Fruit fly (Drosophila melanogaster) whole organism, embryonic: ENCODE results near the gene mRpS30.

Experiments used
- BEAF-32 ChIP-seq: fragments of 200-800 bp; sonication (Bioruptor generic); optimal IDR thresholded peaks from 3 replicates; lab custom pipeline; 2017; ENCODE audit warnings: missing biosample characterization, missing genetic modification characterization, mild to moderate bottlenecking, moderate library complexity, missing genetic modification reagents
- CG1024 ChIP-seq: fragments of 200-800 bp; sonication (Bioruptor generic); IDR thresholded peaks from 2 replicates; pipeline ENCODE4 v1.3.6; 2022; ENCODE audit warnings: missing biosample characterization, missing genetic modification characterization
- CG11456 ChIP-seq: fragments of 200-800 bp; sonication (Bioruptor generic); IDR thresholded peaks from 3 replicates; pipeline ENCODE4 v1.3.6; 2022; ENCODE audit warnings: missing biosample characterization, missing genetic modification characterization
- CG14710 ChIP-seq: fragments of 200-800 bp; sonication (Bioruptor generic); optimal IDR thresholded peaks from 3 replicates; lab custom pipeline; 2019; ENCODE audit warnings: missing biosample characterization, mild to moderate bottlenecking, missing genetic modification characterization, moderate library complexity
- CG14860 ChIP-seq: fragments of 200-800 bp; sonication (Bioruptor generic); IDR thresholded peaks from 3 replicates; pipeline ENCODE4 v1.3.6; 2022; ENCODE audit warnings: missing biosample characterization, missing genetic modification characterization; ENCODE audit not compliant: partially characterized antibody
- CG16813 ChIP-seq: fragments of 200-800 bp; sonication (Bioruptor generic); IDR thresholded peaks from 3 replicates; pipeline ENCODE4 v1.3.6; 2022; ENCODE audit warnings: missing biosample characterization, missing genetic modification characterization; ENCODE audit not compliant: partially characterized antibody
- CG2116 ChIP-seq: fragments of 200-800 bp; sonication (Bioruptor generic); optimal IDR thresholded peaks from 3 replicates; lab custom pipeline; 2018; ENCODE audit warnings: missing biosample characterization, mild to moderate bottlenecking, missing genetic modification characterization
- CG2129 ChIP-seq: fragments of 200-800 bp; sonication (Bioruptor generic); IDR thresholded peaks from 2 replicates; pipeline ENCODE4 v1.3.6; 2022; ENCODE audit warnings: missing biosample characterization, missing genetic modification characterization; ENCODE audit not compliant: partially characterized antibody
- CG30020 ChIP-seq: fragments of 200-800 bp; optimal IDR thresholded peaks from 2 replicates; lab custom pipeline; 2019; ENCODE audit warnings: missing biosample characterization, mild to moderate bottlenecking, missing genetic modification characterization, moderate library complexity
- CG34224 ChIP-seq: fragments of 200-800 bp; sonication (Bioruptor generic); IDR thresholded peaks from 3 replicates; pipeline ENCODE4 v1.3.6; 2022; ENCODE audit warnings: missing biosample characterization, missing genetic modification characterization; ENCODE audit not compliant: partially characterized antibody
- CG3847 ChIP-seq: fragments of 200-800 bp; sonication (Bioruptor generic); IDR thresholded peaks from 2 replicates; pipeline ENCODE4 v1.3.6; 2022; ENCODE audit warnings: missing biosample characterization, missing genetic modification characterization
- CG6791 ChIP-seq: fragments of 200-800 bp; sonication (Bioruptor generic); IDR thresholded peaks from 3 replicates; pipeline ENCODE4 v1.3.6; 2022; ENCODE audit warnings: missing biosample characterization, missing genetic modification characterization; ENCODE audit not compliant: partially characterized antibody
- CG7357 ChIP-seq: fragments of 200-800 bp; sonication (Bioruptor generic); IDR thresholded peaks from 3 replicates; pipeline ENCODE4 v1.3.6; 2022; ENCODE audit warnings: missing biosample characterization, missing genetic modification characterization
- CG7963 ChIP-seq: fragments of 200-800 bp; sonication (Bioruptor generic); IDR thresholded peaks from 3 replicates; pipeline ENCODE4 v1.3.6; 2022; ENCODE audit warnings: missing biosample characterization, missing genetic modification characterization; ENCODE audit not compliant: partially characterized antibody
- CG8290 ChIP-seq, 3 experiments: fragments of 200-800 bp; sonication (Bioruptor generic); optimal IDR thresholded peaks; 2 replicates each; lab custom pipeline; 2016 to 2019; ENCODE audit warnings: missing biosample characterization in 3 of 3, missing genetic modification characterization in 3 of 3, mild to moderate bottlenecking in 2 of 3, moderate library complexity in 1 of 3
- CG9932 ChIP-seq: fragments of 200-800 bp; sonication (Bioruptor generic); IDR thresholded peaks from 2 replicates; pipeline ENCODE4 v1.3.6; 2022; ENCODE audit warnings: missing biosample characterization, missing genetic modification characterization
- Dll ChIP-seq: fragments of 200-800 bp; sonication (Bioruptor generic); IDR thresholded peaks from 4 replicates; pipeline ENCODE4 v1.3.6; 2022; ENCODE audit warnings: missing biosample characterization, missing genetic modification characterization; ENCODE audit not compliant: partially characterized antibody
- Doc3 ChIP-seq: fragments of 200-800 bp; sonication (Bioruptor generic); IDR thresholded peaks from 3 replicates; pipeline ENCODE4 v1.3.6; 2022; ENCODE audit warnings: missing biosample characterization, missing genetic modification characterization; ENCODE audit not compliant: partially characterized antibody
- HLH4C ChIP-seq: fragments of 200-800 bp; sonication (Bioruptor generic); IDR thresholded peaks from 3 replicates; pipeline ENCODE4 v1.3.6; 2022; ENCODE audit warnings: missing biosample characterization, missing genetic modification characterization; ENCODE audit not compliant: partially characterized antibody
- Hr78 ChIP-seq, 2 experiments: fragments of 200-800 bp in 1 of 2; fragments of >200 bp in 1 of 2; sonication (Bioruptor generic) in 1 of 2; optimal IDR thresholded peaks; 2 replicates each; lab custom pipeline; 2017 to 2019; ENCODE audit warnings: missing biosample characterization in 2 of 2, missing genetic modification characterization in 2 of 2, mild to moderate bottlenecking in 1 of 2, moderate library complexity in 1 of 2
- MBD-R2 ChIP-seq: fragments of 200-800 bp; sonication (Bioruptor generic); IDR thresholded peaks from 2 replicates; pipeline ENCODE4 v1.3.6; 2022; ENCODE audit warnings: missing biosample characterization, missing genetic modification characterization
- MESR4 ChIP-seq: fragments of 200-800 bp; sonication (Bioruptor generic); optimal IDR thresholded peaks from 2 replicates; lab custom pipeline; 2018; ENCODE audit warnings: missing biosample characterization, mild to moderate bottlenecking, missing genetic modification characterization, moderate library complexity
- Med ChIP-seq: fragments of 200-800 bp; sonication (Bioruptor generic); peaks from one replicate; lab custom pipeline; 2016; ENCODE audit warnings: missing biosample characterization, missing genetic modification characterization, mild to moderate bottlenecking, inconsistent platforms, moderate library complexity
- Neu2 ChIP-seq: fragments of 200-800 bp; sonication (Bioruptor generic); optimal IDR thresholded peaks from 3 replicates; lab custom pipeline; 2016; ENCODE audit warnings: missing biosample characterization, missing genetic modification characterization, borderline replicate concordance
- Opbp ChIP-seq: fragments of 200-800 bp; sonication (Bioruptor generic); IDR thresholded peaks from 3 replicates; pipeline ENCODE4 v1.3.6; 2022; ENCODE audit warnings: missing biosample characterization, missing genetic modification characterization; ENCODE audit not compliant: partially characterized antibody
- Ptx1 ChIP-seq: fragments of 200-800 bp; sonication (Bioruptor generic); IDR thresholded peaks from 2 replicates; pipeline ENCODE4 v1.3.6; 2022; ENCODE audit warnings: missing biosample characterization, missing genetic modification characterization
- Scr ChIP-seq: fragments of 200-800 bp; sonication (Bioruptor generic); IDR thresholded peaks from 2 replicates; pipeline ENCODE4 v1.3.6; 2022; ENCODE audit warnings: missing biosample characterization, missing genetic modification characterization; ENCODE audit not compliant: partially characterized antibody
- amos ChIP-seq: fragments of 200-800 bp; sonication (Bioruptor generic); IDR thresholded peaks from 2 replicates; pipeline ENCODE4 v1.3.6; 2022; ENCODE audit warnings: missing biosample characterization, missing genetic modification characterization; ENCODE audit not compliant: partially characterized antibody
- ato ChIP-seq: fragments of 200-800 bp; sonication (Bioruptor generic); IDR thresholded peaks from 2 replicates; pipeline ENCODE4 v1.3.6; 2022; ENCODE audit warnings: missing biosample characterization, missing genetic modification characterization; ENCODE audit not compliant: partially characterized antibody
- bbx ChIP-seq: fragments of 200-800 bp; sonication (Bioruptor generic); IDR thresholded peaks from 2 replicates; pipeline ENCODE4 v1.3.6; 2022; ENCODE audit warnings: missing biosample characterization, missing genetic modification characterization; ENCODE audit not compliant: partially characterized antibody
- chinmo ChIP-seq: fragments of 200-800 bp; sonication (Bioruptor generic); IDR thresholded peaks from 4 replicates; pipeline ENCODE4 v1.3.6; 2022; ENCODE audit warnings: missing biosample characterization, missing genetic modification characterization; ENCODE audit not compliant: partially characterized antibody
- gfzf ChIP-seq: fragments of 200-800 bp; sonication (Bioruptor generic); optimal IDR thresholded peaks from 2 replicates; lab custom pipeline; 2016; ENCODE audit warnings: missing biosample characterization, mild to moderate bottlenecking, missing genetic modification characterization, moderate library complexity
- hb ChIP-seq: fragments of 200-800 bp; sonication (Bioruptor generic); IDR thresholded peaks from 3 replicates; pipeline ENCODE4 v1.3.6; 2022; ENCODE audit warnings: missing biosample characterization, missing genetic modification characterization; ENCODE audit not compliant: partially characterized antibody
- hbn ChIP-seq: fragments of 200-800 bp; sonication (Bioruptor generic); IDR thresholded peaks from 2 replicates; pipeline ENCODE4 v1.3.6; 2022; ENCODE audit warnings: missing biosample characterization, missing genetic modification characterization; ENCODE audit not compliant: partially characterized antibody
- inv ChIP-seq: fragments of 200-800 bp; sonication (Bioruptor generic); IDR thresholded peaks from 2 replicates; pipeline ENCODE4 v1.3.6; 2022; ENCODE audit warnings: missing biosample characterization, missing genetic modification characterization; ENCODE audit not compliant: partially characterized antibody
- knrl ChIP-seq: fragments of 200-800 bp; sonication (Bioruptor generic); IDR thresholded peaks from 3 replicates; pipeline ENCODE4 v1.3.6; 2022; ENCODE audit warnings: missing biosample characterization, missing genetic modification characterization; ENCODE audit not compliant: partially characterized antibody
- mld ChIP-seq: fragments of 200-800 bp; sonication (Bioruptor generic); IDR thresholded peaks from 3 replicates; pipeline ENCODE4 v1.3.6; 2022; ENCODE audit warnings: missing biosample characterization, missing genetic modification characterization; ENCODE audit not compliant: partially characterized antibody
- nerfin-2 ChIP-seq: fragments of 200-800 bp; sonication (Bioruptor generic); IDR thresholded peaks from 2 replicates; pipeline ENCODE4 v1.3.6; 2022; ENCODE audit warnings: missing biosample characterization, missing genetic modification characterization; ENCODE audit not compliant: partially characterized antibody
- row ChIP-seq: fragments of 200-800 bp; sonication (Bioruptor generic); IDR thresholded peaks from 3 replicates; pipeline ENCODE4 v1.3.6; 2022; ENCODE audit warnings: missing biosample characterization, missing genetic modification characterization
- slbo ChIP-seq: fragments of 200-800 bp; sonication (Bioruptor generic); IDR thresholded peaks from 2 replicates; pipeline ENCODE4 v1.3.6; 2022; ENCODE audit warnings: missing biosample characterization, missing genetic modification characterization
- sna ChIP-seq: fragments of 200-800 bp; sonication (Bioruptor generic); IDR thresholded peaks from 2 replicates; pipeline ENCODE4 v1.3.6; 2022; ENCODE audit warnings: missing biosample characterization, missing genetic modification characterization; ENCODE audit not compliant: partially characterized antibody
- ssp ChIP-seq: fragments of 200-800 bp; sonication (Bioruptor generic); IDR thresholded peaks from 2 replicates; pipeline ENCODE4 v1.3.6; 2022; ENCODE audit warnings: missing biosample characterization, missing genetic modification characterization
- tna ChIP-seq: fragments of 200-800 bp; sonication (Bioruptor generic); IDR thresholded peaks from 2 replicates; pipeline ENCODE4 v1.3.6; 2022; ENCODE audit warnings: missing biosample characterization, missing genetic modification characterization; ENCODE audit not compliant: partially characterized antibody
- unc-4 ChIP-seq: fragments of 200-800 bp; sonication (Bioruptor generic); IDR thresholded peaks from 2 replicates; pipeline ENCODE4 v1.3.6; 2022; ENCODE audit warnings: missing biosample characterization, missing genetic modification characterization; ENCODE audit not compliant: partially characterized antibody
- zen2 ChIP-seq: fragments of 200-800 bp; sonication (Bioruptor generic); IDR thresholded peaks from 3 replicates; pipeline ENCODE4 v1.3.6; 2022; ENCODE audit warnings: missing biosample characterization, missing genetic modification characterization; ENCODE audit not compliant: partially characterized antibody

Gene mRpS30

DNA sequence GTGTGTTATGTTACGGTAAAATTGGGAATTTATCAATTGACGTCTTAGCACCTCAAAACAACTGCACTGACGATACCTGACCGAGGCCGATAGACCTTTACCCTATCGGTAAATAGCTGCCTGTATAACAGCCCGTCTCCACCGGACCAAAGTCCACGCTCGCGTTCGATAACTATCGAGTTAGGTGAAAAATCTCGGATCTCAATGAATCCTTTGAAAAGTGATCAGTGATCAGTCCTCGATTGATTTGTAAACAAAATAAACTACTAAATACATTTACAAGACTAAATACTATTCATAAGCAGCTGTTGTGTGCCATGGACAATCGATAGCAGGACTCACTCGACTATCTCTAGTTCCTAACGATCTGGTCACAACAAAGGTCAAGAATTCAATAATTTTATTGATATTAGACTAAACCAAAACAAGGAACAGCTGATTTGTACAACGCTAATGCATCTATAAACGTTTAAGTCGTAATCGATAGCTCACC, 10.2 kb downstream of the mRpS30 start, which contains the start of gene sordd1:
TSS of gene sordd1 (minus strand) at position 78 of the 493 bp plus-strand sequence.
- TF ChIP-seq CG2116 (GFP tag; lab: Kevin White, UChicago), result peak; percentile 63
- peak; percentile 82 for TF ChIP-seq hb (GFP tag; lab: Robert Waterston, UW)
- TF ChIP-seq CG16813, result peak; percentile 97
- TF ChIP-seq CG34224 (GFP tag; lab: Robert Waterston, UW), result peak; percentile 85
- peak; percentile 95 for TF ChIP-seq inv (GFP tag; lab: Robert Waterston, UW)
- peak in 1 of 2 experiments; percentile 58 for TF ChIP-seq Hr78 (GFP tag; optimal IDR thresholded peaks at IDR 0.05; lab: Kevin White, UChicago)
- TF ChIP-seq Dll (GFP tag; lab: Robert Waterston, UW), result peak; percentile 87
- TF ChIP-seq sna, result peak; percentile 70; the same call in 1 of the 2 replicates
- TF ChIP-seq Med (GFP tag; lab: Kevin White, UChicago), result peak; percentile 3
- TF ChIP-seq MBD-R2 (GFP tag; lab: Robert Waterston, UW), result peak; percentile 31; the same call in 1 of the 2 replicates
- peak; percentile 88 for TF ChIP-seq nerfin-2
- TF ChIP-seq CG9932 (GFP tag; lab: Robert Waterston, UW), result peak; percentile 35; the same call in 1 of the 2 replicates
- peak; percentile 35; the same call in 1 of the 2 replicates for TF ChIP-seq CG3847
- peak; percentile 97 for TF ChIP-seq CG6791 (GFP tag; lab: Robert Waterston, UW)
- peak; percentile 2 for TF ChIP-seq gfzf (GFP tag; lab: Kevin White, UChicago)
- peak; percentile 8 for TF ChIP-seq MESR4 (GFP tag; lab: Kevin White, UChicago)
- TF ChIP-seq mld (GFP tag; lab: Robert Waterston, UW), result peak; percentile 82
- peak; percentile 93 for TF ChIP-seq knrl
- 0 out of 2 replicates have a peak, but pooled peaks have one; percentile 23 for TF ChIP-seq Ptx1 (GFP tag; lab: Robert Waterston, UW)
- peak; percentile 81 for TF ChIP-seq ato
- TF ChIP-seq ssp (GFP tag; lab: Robert Waterston, UW), result peak; percentile 98
- TF ChIP-seq CG1024 (GFP tag; lab: Robert Waterston, UW), result peak; percentile 78
- peak; percentile 39; the same call in 1 of the 2 replicates for TF ChIP-seq slbo
- TF ChIP-seq Neu2 (GFP tag; lab: Kevin White, UChicago), result peak; percentile 53
- peak; percentile 75; the same call in 2 of the 3 replicates for TF ChIP-seq zen2 (GFP tag; lab: Robert Waterston, UW)
- peak; percentile 89 for TF ChIP-seq CG14860 (GFP tag; lab: Robert Waterston, UW)
- peak; percentile 4 for TF ChIP-seq CG14710
- TF ChIP-seq CG7357 (GFP tag; lab: Robert Waterston, UW), result peak; percentile 96
- peak; percentile 83 for TF ChIP-seq hbn
- peak; percentile 82 for TF ChIP-seq Doc3
- TF ChIP-seq CG30020 (tag; lab: Kevin White, UChicago), result peak; percentile 86
- peak; percentile 51; the same call in 1 of the 3 replicates for TF ChIP-seq CG11456
- peak; percentile 77 for TF ChIP-seq row
- TF ChIP-seq chinmo, result peak; percentile 86; the same call in 1 of the 4 replicates
- TF ChIP-seq amos (GFP tag; lab: Robert Waterston, UW), result peak; percentile 93
- TF ChIP-seq HLH4C (GFP tag; lab: Robert Waterston, UW), result peak; percentile 92
- TF ChIP-seq CG7963, result peak; percentile 85
- peak; percentile 85 for TF ChIP-seq bbx (GFP tag; lab: Robert Waterston, UW)
- TF ChIP-seq CG8290 (GFP tag; optimal IDR thresholded peaks at IDR 0.05; lab: Kevin White, UChicago), result peak; percentile 74
- peak in 1 of 2 experiments; percentile 63 for TF ChIP-seq CG8290 (tag; optimal IDR thresholded peaks at IDR 0.05; lab: Kevin White, UChicago)
- peak; percentile 81 for TF ChIP-seq CG2129 (GFP tag; lab: Robert Waterston, UW)
- peak; percentile 81 for TF ChIP-seq BEAF-32
- peak; percentile 88 for TF ChIP-seq Opbp (GFP tag; lab: Robert Waterston, UW)
- peak; percentile 86 for TF ChIP-seq tna (GFP tag; lab: Robert Waterston, UW)
- peak; percentile 92 for TF ChIP-seq Scr (GFP tag; lab: Robert Waterston, UW)
- peak; percentile 85 for TF ChIP-seq unc-4 (GFP tag; lab: Robert Waterston, UW)
